Fruit fly (Drosophila melanogaster): Measurements from ENCODE around the gene ND-B14.5A.

DNA sequence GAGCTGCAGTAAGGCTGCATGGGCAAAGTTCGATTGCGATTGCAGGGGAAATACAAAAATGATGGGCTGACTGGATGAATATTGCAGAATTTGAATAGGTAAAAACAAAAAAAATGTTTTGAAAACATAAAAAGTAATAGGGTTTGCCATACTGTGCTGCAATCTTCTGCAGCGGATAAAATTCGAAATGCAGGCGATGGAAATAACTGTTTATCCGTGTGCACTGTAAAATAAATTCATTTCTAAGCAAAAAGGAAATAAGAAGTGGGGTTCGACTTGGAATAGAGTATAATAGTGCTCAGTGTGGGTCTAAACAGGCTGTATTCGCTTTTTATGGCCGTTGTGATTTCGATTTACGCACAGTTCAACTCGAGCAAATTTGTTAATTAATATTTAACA lies 21.5 kb downstream of the ND-B14.5A start, which contains the start of gene CG14053:
- TF ChIP-seq CG17806 (tag; optimal IDR thresholded peaks at IDR 0.05): no peak
- TF ChIP-seq fd96Ca (GFP tag; IDR thresholded peaks at IDR 0.05): no peak
- no peak for TF ChIP-seq Pif1B (GFP tag; optimal IDR thresholded peaks at IDR 0.05)
- TF ChIP-seq CG10348 (GFP tag; IDR thresholded peaks at IDR 0.05): no peak
- no peak for TF ChIP-seq gl (tag; optimal IDR thresholded peaks at IDR 0.05)
- no peak for TF ChIP-seq CG34367 (tag; optimal IDR thresholded peaks at IDR 0.05)

All from whole organism, pupa.